Fruit fly (Drosophila melanogaster) whole organism, pupa: Measurements from ENCODE around the gene Flad1.

Source experiments
- CG10348 ChIP-seq: fragments of 200-800 bp; sonication (Bioruptor generic); IDR thresholded peaks from 2 replicates; pipeline ENCODE4 v1.3.6; 2022; ENCODE audit warnings: missing biosample characterization, missing genetic modification characterization
- CG12605 ChIP-seq: fragments of 200-800 bp; sonication (Bioruptor generic); IDR thresholded peaks from 2 replicates; pipeline ENCODE4 v1.3.6; 2022; ENCODE audit warnings: missing biosample characterization, missing genetic modification characterization
- CG13204 ChIP-seq: fragments of 200-800 bp; sonication (Bioruptor generic); optimal IDR thresholded peaks from 2 replicates; lab custom pipeline; 2018; ENCODE audit warnings: missing biosample characterization, mild to moderate bottlenecking, missing genetic modification characterization, moderate library complexity
- CG14655 ChIP-seq: fragments of 200-800 bp; sonication (Bioruptor generic); optimal IDR thresholded peaks from 3 replicates; lab custom pipeline; 2017; ENCODE audit warnings: mild to moderate bottlenecking, missing biosample characterization, missing genetic modification reagents, missing genetic modification characterization
- CG15710 ChIP-seq: fragments of 200-800 bp; sonication (Bioruptor generic); optimal IDR thresholded peaks from 2 replicates; lab custom pipeline; 2018; ENCODE audit warnings: missing biosample characterization, mild to moderate bottlenecking, missing genetic modification characterization, moderate library complexity
- CG17806 ChIP-seq: fragments of 200-800 bp; sonication (Bioruptor generic); optimal IDR thresholded peaks from 2 replicates; lab custom pipeline; 2018; ENCODE audit warnings: missing biosample characterization, mild to moderate bottlenecking, missing genetic modification characterization, moderate library complexity
- CG32121 ChIP-seq: fragments of 200-800 bp; sonication (Bioruptor generic); IDR thresholded peaks from 2 replicates; pipeline ENCODE4 v1.3.6; 2022; ENCODE audit warnings: missing biosample characterization, missing genetic modification characterization
- CG34367 ChIP-seq: fragments of 200-800 bp; sonication (Bioruptor generic); optimal IDR thresholded peaks from 2 replicates; lab custom pipeline; 2018; ENCODE audit warnings: missing biosample characterization, mild to moderate bottlenecking, missing genetic modification characterization
- CG4496 ChIP-seq: fragments of 200-800 bp; sonication (Bioruptor generic); IDR thresholded peaks from 3 replicates; pipeline ENCODE4 v1.3.6; 2022; ENCODE audit warnings: missing biosample characterization, missing genetic modification characterization
- CG8159 ChIP-seq: fragments of 200-800 bp; sonication (Bioruptor generic); optimal IDR thresholded peaks from 3 replicates; lab custom pipeline; 2018; ENCODE audit warnings: missing biosample characterization, mild to moderate bottlenecking, missing genetic modification characterization, moderate library complexity
- CG8301 ChIP-seq: fragments of 200-800 bp; sonication (Bioruptor generic); optimal IDR thresholded peaks from 2 replicates; lab custom pipeline; 2018; ENCODE audit warnings: missing biosample characterization, mild to moderate bottlenecking, missing genetic modification characterization
- CG9948 ChIP-seq: fragments of 200-800 bp; sonication (Bioruptor generic); optimal IDR thresholded peaks from 2 replicates; lab custom pipeline; 2018; ENCODE audit warnings: missing biosample characterization, mild to moderate bottlenecking, missing genetic modification characterization, moderate library complexity
- D1 ChIP-seq: fragments of 200-800 bp; sonication (Bioruptor generic); optimal IDR thresholded peaks from 2 replicates; lab custom pipeline; 2018; ENCODE audit warnings: missing biosample characterization, mild to moderate bottlenecking, missing genetic modification characterization, moderate library complexity
- EcR ChIP-seq: fragments of 200-800 bp; sonication (Bioruptor generic); optimal IDR thresholded peaks from 3 replicates; lab custom pipeline; 2019; ENCODE audit warnings: missing biosample characterization, missing genetic modification characterization, mild to moderate bottlenecking, moderate library complexity, missing genetic modification reagents
- Ets98B ChIP-seq: fragments of 200-800 bp; sonication (Bioruptor generic); IDR thresholded peaks from 2 replicates; pipeline ENCODE4 v1.3.6; 2022; ENCODE audit warnings: missing biosample characterization, missing genetic modification characterization
- Pif1A ChIP-seq: fragments of 200-800 bp; sonication (Bioruptor generic); optimal IDR thresholded peaks from 3 replicates; lab custom pipeline; 2016; ENCODE audit warnings: missing biosample characterization, missing genetic modification characterization
- Pif1B ChIP-seq: fragments of 200-800 bp; sonication (Bioruptor generic); optimal IDR thresholded peaks from 3 replicates; lab custom pipeline; 2016; ENCODE audit warnings: missing biosample characterization, missing genetic modification characterization
- Snoo ChIP-seq: fragments of 200-800 bp; sonication (Bioruptor generic); optimal IDR thresholded peaks from 3 replicates; lab custom pipeline; 2017; ENCODE audit warnings: missing biosample characterization, mild to moderate bottlenecking, missing genetic modification characterization, inconsistent platforms
- fd96Ca ChIP-seq: fragments of 200-800 bp; sonication (Bioruptor generic); IDR thresholded peaks from 3 replicates; pipeline ENCODE4 v1.3.6; 2022; ENCODE audit warnings: missing biosample characterization, missing genetic modification characterization
- gl ChIP-seq: fragments of 200-800 bp; sonication (Bioruptor generic); optimal IDR thresholded peaks from 2 replicates; lab custom pipeline; 2018; ENCODE audit warnings: missing biosample characterization, mild to moderate bottlenecking, missing genetic modification characterization
- rn ChIP-seq: fragments of 200-800 bp; sonication (Bioruptor generic); IDR thresholded peaks from 2 replicates; pipeline ENCODE4 v1.3.6; 2022; ENCODE audit warnings: missing biosample characterization, missing genetic modification characterization

Flad1 gene

DNA sequence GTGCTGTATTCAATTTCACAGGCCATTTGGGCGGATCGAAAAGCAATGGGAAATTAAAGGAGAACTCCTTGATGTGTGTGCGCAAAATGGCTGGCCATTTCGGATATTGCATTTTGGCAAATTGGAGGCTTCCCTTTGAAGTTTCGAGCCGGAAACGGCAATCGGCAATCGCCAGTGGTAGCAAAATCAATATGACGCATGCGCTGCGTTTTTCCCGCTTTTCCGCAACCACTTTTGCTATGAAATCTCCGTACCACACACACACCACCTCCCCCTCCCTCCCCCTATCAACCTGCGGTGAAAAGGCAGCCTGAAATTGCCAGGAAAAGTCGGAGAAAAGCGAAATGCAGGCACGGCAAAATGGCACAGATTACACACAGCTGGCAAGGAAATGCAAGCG lies 19.0 kb upstream of the Flad1 start:
- no peak for TF ChIP-seq Pif1B
- TF ChIP-seq Pif1A (GFP tag; lab: Kevin White, UChicago), result no peak
- TF ChIP-seq D1 (tag; lab: Kevin White, UChicago), result no peak
- no peak for TF ChIP-seq rn (GFP tag; lab: Robert Waterston, UW)
- TF ChIP-seq CG17806 (tag; lab: Kevin White, UChicago), result no peak
- TF ChIP-seq CG15710 (tag; lab: Kevin White, UChicago), result no peak
- no peak for TF ChIP-seq fd96Ca (GFP tag; lab: Robert Waterston, UW)
- TF ChIP-seq CG10348, result no peak
- TF ChIP-seq CG32121 (GFP tag; lab: Robert Waterston, UW), result no peak
- TF ChIP-seq CG8159 (tag; lab: Kevin White, UChicago), result no peak

DNA sequence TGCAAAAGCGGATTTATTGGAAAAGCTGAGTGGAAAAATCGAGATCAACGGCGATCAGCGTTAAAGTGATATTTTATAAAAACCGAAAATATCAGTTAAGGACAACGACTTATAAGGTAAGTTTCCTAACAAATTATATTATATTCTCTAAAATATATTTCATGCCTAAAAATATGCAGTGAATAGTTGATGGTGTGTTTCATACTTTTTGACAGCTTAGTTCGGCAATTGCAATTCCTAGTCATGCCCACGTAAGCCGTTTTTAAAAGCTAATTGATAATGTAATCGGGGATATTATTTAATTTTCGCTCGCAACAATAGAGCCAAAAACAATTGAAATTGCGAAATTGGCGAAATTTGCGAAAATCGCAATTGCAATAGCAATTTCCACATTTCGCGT lies 16.3 kb upstream of the Flad1 start:
- no peak for TF ChIP-seq CG13204
- TF ChIP-seq Snoo (tag; lab: Kevin White, UChicago), result no peak
- TF ChIP-seq CG9948 (tag; lab: Kevin White, UChicago), result no peak
- TF ChIP-seq CG32121 (GFP tag; lab: Robert Waterston, UW), result no peak
- no peak for TF ChIP-seq CG14655 (GFP tag; lab: Kevin White, UChicago)
- TF ChIP-seq fd96Ca (GFP tag; lab: Robert Waterston, UW), result no peak
- no peak for TF ChIP-seq Ets98B (GFP tag; lab: Robert Waterston, UW)
- no peak for TF ChIP-seq CG10348
- no peak for TF ChIP-seq CG15710 (tag; lab: Kevin White, UChicago)
- TF ChIP-seq EcR (GFP tag; lab: Kevin White, UChicago), result no peak
- TF ChIP-seq gl (tag; lab: Kevin White, UChicago), result no peak
- TF ChIP-seq rn (GFP tag; lab: Robert Waterston, UW), result no peak
- no peak for TF ChIP-seq Pif1A (GFP tag; lab: Kevin White, UChicago)
- TF ChIP-seq Pif1B, result no peak
- TF ChIP-seq CG8159 (tag; lab: Kevin White, UChicago), result no peak
- no peak for TF ChIP-seq CG12605 (GFP tag; lab: Robert Waterston, UW)
- TF ChIP-seq CG17806 (tag; lab: Kevin White, UChicago), result no peak
- TF ChIP-seq CG34367 (tag; lab: Kevin White, UChicago), result no peak
- no peak for TF ChIP-seq CG8301 (tag; lab: Kevin White, UChicago)

DNA sequence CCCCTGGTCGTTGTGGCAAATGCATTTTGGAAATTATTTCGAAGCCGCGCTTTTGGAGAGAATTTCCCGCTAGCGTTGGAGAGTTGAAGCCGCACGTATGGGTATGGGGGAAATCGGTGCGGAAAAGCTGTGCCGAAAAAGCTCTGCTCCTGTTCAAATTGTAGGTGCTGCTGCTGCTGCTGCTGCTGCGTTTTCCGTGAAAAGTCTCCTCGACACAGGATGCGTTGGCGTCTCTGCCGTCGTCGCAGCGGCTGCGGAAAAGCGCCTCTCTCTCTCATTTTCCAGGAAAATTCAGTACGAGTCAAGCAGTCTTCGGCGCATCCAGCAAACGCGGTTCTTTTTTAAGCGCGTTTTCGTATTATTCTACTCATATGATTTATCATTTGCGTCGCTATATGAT lies 13.9 kb upstream of the Flad1 start, which contains the start of gene fne:
Gene fne, plus strand, starts transcription at position 301 of the 400 bp plus-strand sequence.
- TF ChIP-seq CG12605 (GFP tag; lab: Robert Waterston, UW) (no peak), CG17806 (tag; lab: Kevin White, UChicago) (no peak), CG4496 (GFP tag; lab: Robert Waterston, UW) (no peak), CG10348 (no peak), CG8301 (tag; lab: Kevin White, UChicago) (no peak), gl (tag; lab: Kevin White, UChicago) (no peak), Pif1A (GFP tag; lab: Kevin White, UChicago) (no peak), CG9948 (tag; lab: Kevin White, UChicago) (no peak)

DNA sequence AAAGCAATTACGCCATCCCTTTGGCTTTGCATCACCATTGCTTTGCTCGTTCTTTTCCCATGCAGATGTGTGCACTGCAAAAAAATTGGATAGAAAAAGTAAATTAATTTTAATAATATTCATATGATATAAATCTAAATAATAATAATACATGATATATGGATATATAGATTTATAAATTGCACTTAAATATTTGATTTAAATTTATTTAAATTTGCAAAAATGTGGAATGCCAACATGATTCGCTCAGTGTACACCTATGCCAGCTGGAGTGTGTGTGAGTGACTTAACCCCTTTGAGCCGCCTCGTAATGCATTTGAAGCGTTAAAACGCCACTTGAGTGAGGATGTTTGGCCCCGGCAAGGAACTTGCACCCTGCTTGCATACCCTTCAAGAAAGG lies 10.4 kb upstream of the Flad1 start:
- TF ChIP-seq CG4496 (GFP tag; lab: Robert Waterston, UW) (0 out of 3 replicates have a peak, but pooled peaks have one; percentile 16), rn (GFP tag; lab: Robert Waterston, UW) (no peak), CG34367 (tag; lab: Kevin White, UChicago) (no peak), CG15710 (tag; lab: Kevin White, UChicago) (peak; percentile 37), CG8159 (tag; lab: Kevin White, UChicago) (peak; percentile 61), D1 (tag; lab: Kevin White, UChicago) (no peak), CG13204 (no peak), CG8301 (tag; lab: Kevin White, UChicago) (no peak), fd96Ca (GFP tag; lab: Robert Waterston, UW) (no peak), Snoo (tag; lab: Kevin White, UChicago) (no peak), CG32121 (GFP tag; lab: Robert Waterston, UW) (no peak), Pif1A (GFP tag; lab: Kevin White, UChicago) (no peak), Ets98B (GFP tag; lab: Robert Waterston, UW) (no peak), CG17806 (tag; lab: Kevin White, UChicago) (peak; percentile 37), CG14655 (GFP tag; lab: Kevin White, UChicago) (peak; percentile 26), EcR (GFP tag; lab: Kevin White, UChicago) (no peak), CG9948 (tag; lab: Kevin White, UChicago) (no peak), CG10348 (no peak), CG12605 (GFP tag; lab: Robert Waterston, UW) (no peak), gl (tag; lab: Kevin White, UChicago) (no peak), Pif1B (no peak)
- TF ChIP-seq, all 21 proteins: peak for 5

DNA sequence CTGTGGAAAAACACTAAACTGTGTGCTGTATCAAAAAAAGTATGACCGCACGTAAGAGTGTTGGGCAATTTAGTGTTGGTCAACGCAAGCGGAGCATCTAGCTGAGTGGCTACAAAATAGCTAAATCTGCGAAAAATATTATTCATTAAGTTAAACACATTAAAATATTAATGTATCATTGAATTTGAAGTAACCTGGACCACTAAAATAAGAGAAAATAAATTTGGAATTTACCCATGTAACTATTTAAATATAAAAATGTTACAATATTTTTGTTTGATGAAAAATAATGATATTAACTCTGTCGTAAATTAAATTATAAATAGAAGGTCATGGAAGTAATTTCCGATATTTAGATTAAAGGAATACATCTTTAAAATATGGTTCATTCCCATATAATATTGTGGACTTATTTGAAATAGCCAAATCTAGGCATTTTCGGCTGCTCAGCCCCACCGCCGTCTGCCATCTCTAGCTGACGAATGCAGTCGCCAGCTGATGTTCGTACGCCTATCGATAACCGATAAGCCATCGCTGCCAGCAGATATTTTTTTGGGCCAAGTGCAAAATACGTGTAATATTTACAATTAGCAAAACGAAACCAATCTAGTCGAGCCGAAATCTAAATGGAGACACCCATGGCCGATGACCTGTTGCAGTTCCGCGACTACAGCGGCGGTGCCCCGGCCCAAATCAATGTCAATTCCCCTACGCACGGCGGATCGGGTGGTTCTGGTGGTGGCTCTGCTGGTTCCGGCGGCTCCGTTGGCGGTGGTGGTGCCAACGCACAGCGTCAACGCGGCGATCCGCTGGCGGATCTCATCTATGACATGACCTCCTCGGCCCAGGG lies 6.5 kb upstream of the Flad1 start, which contains the start of the genes Brms1 and CG4645:
Gene Brms1, minus strand, starts transcription at position 46 of the 850 bp plus-strand sequence.
Gene CG4645, plus strand, starts transcription at position 377 of the 850 bp plus-strand sequence.
- TF ChIP-seq Snoo (tag; lab: Kevin White, UChicago), result no peak
- TF ChIP-seq CG34367 (tag; lab: Kevin White, UChicago), result no peak
- TF ChIP-seq EcR (GFP tag; lab: Kevin White, UChicago), result no peak
- no peak for TF ChIP-seq D1 (tag; lab: Kevin White, UChicago)
- TF ChIP-seq CG17806 (tag; lab: Kevin White, UChicago), result no peak
- no peak for TF ChIP-seq CG12605 (GFP tag; lab: Robert Waterston, UW)
- no peak for TF ChIP-seq Pif1A (GFP tag; lab: Kevin White, UChicago)
- TF ChIP-seq fd96Ca (GFP tag; lab: Robert Waterston, UW), result no peak; the same call in 2 of the 3 replicates
- no peak for TF ChIP-seq rn (GFP tag; lab: Robert Waterston, UW)
- peak; percentile 11 for TF ChIP-seq CG9948 (tag; lab: Kevin White, UChicago)
- TF ChIP-seq Pif1B, result peak; percentile 11
- peak; percentile 49 for TF ChIP-seq CG14655 (GFP tag; lab: Kevin White, UChicago)
- TF ChIP-seq CG10348, result no peak
- no peak for TF ChIP-seq gl (tag; lab: Kevin White, UChicago)
- no peak for TF ChIP-seq CG13204
- peak; percentile 45 for TF ChIP-seq CG8159 (tag; lab: Kevin White, UChicago)
- TF ChIP-seq CG8301 (tag; lab: Kevin White, UChicago), result peak; percentile 13
- TF ChIP-seq Ets98B (GFP tag; lab: Robert Waterston, UW), result no peak
- TF ChIP-seq CG32121 (GFP tag; lab: Robert Waterston, UW), result no peak
- TF ChIP-seq CG4496 (GFP tag; lab: Robert Waterston, UW), result no peak; the same call in 2 of the 3 replicates
- peak; percentile 46 for TF ChIP-seq CG15710 (tag; lab: Kevin White, UChicago)
- TF ChIP-seq, all 21 proteins: peak for 6
